Fruit fly (Drosophila melanogaster) whole organism, prepupa: ENCODE measurements around the gene Nhe2.

Source experiments
- Blimp-1 ChIP-seq: fragments of 200-800 bp; sonication (Bioruptor generic); optimal IDR thresholded peaks from 3 replicates; lab custom pipeline; 2017; ENCODE audit warnings: missing biosample characterization, missing genetic modification characterization, mild to moderate bottlenecking, moderate library complexity, missing genetic modification reagents
- CG10631 ChIP-seq: fragments of 200-800 bp; sonication (Bioruptor generic); optimal IDR thresholded peaks from 2 replicates; lab custom pipeline; 2016; ENCODE audit warnings: missing biosample characterization, missing genetic modification characterization
- CG10669 ChIP-seq: fragments of 200-800 bp; sonication (Bioruptor generic); optimal IDR thresholded peaks from 3 replicates; lab custom pipeline; 2018; ENCODE audit warnings: missing biosample characterization, mild to moderate bottlenecking, missing genetic modification characterization, moderate library complexity
- CG11294 ChIP-seq: fragments of 200-800 bp; sonication (Bioruptor generic); IDR thresholded peaks from 2 replicates; pipeline ENCODE4 v1.3.6; 2022; ENCODE audit warnings: missing biosample characterization, missing genetic modification characterization
- CG11762 ChIP-seq: fragments of 200-800 bp; sonication (Bioruptor generic); optimal IDR thresholded peaks from 3 replicates; lab custom pipeline; 2016; ENCODE audit warnings: missing biosample characterization, missing genetic modification characterization; ENCODE audit not compliant: insufficient read depth
- CG11902 ChIP-seq: fragments of 200-800 bp; sonication (Bioruptor generic); optimal IDR thresholded peaks from 3 replicates; lab custom pipeline; 2016; ENCODE audit warnings: missing biosample characterization, missing genetic modification characterization
- CG15336 ChIP-seq: fragments of 200-800 bp; sonication (Bioruptor generic); IDR thresholded peaks from 2 replicates; pipeline ENCODE4 v1.3.6; 2022; ENCODE audit warnings: missing biosample characterization, missing genetic modification characterization
- CG1621 ChIP-seq: fragments of 200-800 bp; sonication (Bioruptor generic); optimal IDR thresholded peaks from 3 replicates; lab custom pipeline; 2018; ENCODE audit warnings: missing biosample characterization, mild to moderate bottlenecking, missing genetic modification characterization
- CG16779 ChIP-seq: fragments of 200-800 bp; sonication (Bioruptor generic); optimal IDR thresholded peaks from 3 replicates; lab custom pipeline; 2017; ENCODE audit warnings: missing biosample characterization, mild to moderate bottlenecking, missing genetic modification characterization
- CG3032 ChIP-seq: fragments of 200-800 bp; optimal IDR thresholded peaks from 2 replicates; lab custom pipeline; 2019; ENCODE audit warnings: missing biosample characterization, mild to moderate bottlenecking, missing genetic modification characterization, moderate library complexity
- CG32006 ChIP-seq: fragments of 200-800 bp; sonication (Bioruptor generic); optimal IDR thresholded peaks from 3 replicates; lab custom pipeline; 2017; ENCODE audit warnings: missing biosample characterization, mild to moderate bottlenecking, missing genetic modification characterization
- CG34406 ChIP-seq: fragments of 200-800 bp; sonication (Bioruptor generic); optimal IDR thresholded peaks from 3 replicates; lab custom pipeline; 2016; ENCODE audit warnings: missing biosample characterization, missing genetic modification characterization
- CG3919 ChIP-seq: fragments of 200-800 bp; sonication (Bioruptor generic); optimal IDR thresholded peaks from 3 replicates; lab custom pipeline; 2016; ENCODE audit warnings: missing biosample characterization, missing genetic modification characterization
- CG6163 ChIP-seq: fragments of 200-800 bp; sonication (Bioruptor generic); IDR thresholded peaks from 3 replicates; pipeline ENCODE4 v1.3.6; 2022; ENCODE audit warnings: missing biosample characterization, missing genetic modification characterization
- CG6276 ChIP-seq: fragments of 200-800 bp; sonication (Bioruptor generic); optimal IDR thresholded peaks from 2 replicates; lab custom pipeline; 2017; ENCODE audit warnings: missing biosample characterization, mild to moderate bottlenecking, missing genetic modification characterization
- CG6792 ChIP-seq: fragments of 200-800 bp; sonication (Bioruptor generic); optimal IDR thresholded peaks from 3 replicates; lab custom pipeline; 2016; ENCODE audit warnings: missing biosample characterization, missing genetic modification characterization
- CG6808 ChIP-seq: fragments of 200-800 bp; sonication (Bioruptor generic); optimal IDR thresholded peaks from 3 replicates; lab custom pipeline; 2017; ENCODE audit warnings: missing biosample characterization, missing genetic modification characterization, mild to moderate bottlenecking, moderate library complexity, missing genetic modification reagents
- CG6854 ChIP-seq: fragments of 200-800 bp; sonication (Bioruptor generic); optimal IDR thresholded peaks from 2 replicates; lab custom pipeline; 2017; ENCODE audit warnings: missing biosample characterization, mild to moderate bottlenecking, missing genetic modification characterization
- CG7368 ChIP-seq: fragments of 200-800 bp; sonication (Bioruptor generic); optimal IDR thresholded peaks from 3 replicates; lab custom pipeline; 2016; ENCODE audit warnings: missing biosample characterization, missing genetic modification characterization
- CG8119 ChIP-seq: fragments of 200-800 bp; sonication (Bioruptor generic); IDR thresholded peaks from 3 replicates; pipeline ENCODE4 v1.3.6; 2022; ENCODE audit warnings: missing biosample characterization, missing genetic modification characterization
- CG8319 ChIP-seq: fragments of 200-800 bp; sonication (Bioruptor generic); optimal IDR thresholded peaks from 3 replicates; lab custom pipeline; 2016; ENCODE audit warnings: missing biosample characterization, missing genetic modification characterization
- CG8632 ChIP-seq: fragments of 200-800 bp; sonication (Bioruptor generic); optimal IDR thresholded peaks from 3 replicates; lab custom pipeline; 2016; ENCODE audit warnings: missing biosample characterization, missing genetic modification characterization
- Eip75B ChIP-seq: fragments of 200-800 bp; sonication (Bioruptor generic); optimal IDR thresholded peaks from 3 replicates; lab custom pipeline; 2016; ENCODE audit warnings: missing biosample characterization, missing genetic modification characterization
- Eip78C ChIP-seq: fragments of 200-800 bp; sonication (Bioruptor generic); peaks from one replicate; lab custom pipeline; 2016; ENCODE audit warnings: missing biosample characterization, missing genetic modification characterization
- Eip93F ChIP-seq: fragments of 200-800 bp; sonication (Bioruptor generic); optimal IDR thresholded peaks from 2 replicates; lab custom pipeline; 2016; ENCODE audit warnings: missing biosample characterization, mild to moderate bottlenecking, missing genetic modification characterization
- Ets96B ChIP-seq: fragments of 200-800 bp; optimal IDR thresholded peaks from 2 replicates; lab custom pipeline; 2019; ENCODE audit warnings: missing biosample characterization, mild to moderate bottlenecking, missing genetic modification characterization, moderate library complexity
- Hr4 ChIP-seq: fragments of 200-800 bp; sonication (Bioruptor generic); optimal IDR thresholded peaks from 3 replicates; lab custom pipeline; 2016; ENCODE audit warnings: missing biosample characterization, missing genetic modification characterization
- Lpt ChIP-seq: fragments of 200-800 bp; sonication (Bioruptor generic); optimal IDR thresholded peaks from 3 replicates; lab custom pipeline; 2016; ENCODE audit warnings: missing biosample characterization, missing genetic modification characterization
- OdsH ChIP-seq: fragments of 200-800 bp; sonication (Bioruptor generic); optimal IDR thresholded peaks from 3 replicates; lab custom pipeline; 2016; ENCODE audit warnings: missing biosample characterization, missing genetic modification characterization
- Smox ChIP-seq: fragments of 200-800 bp; sonication (Bioruptor generic); optimal IDR thresholded peaks from 3 replicates; lab custom pipeline; 2016; ENCODE audit warnings: missing biosample characterization, missing genetic modification characterization
- Sox102F ChIP-seq: fragments of 200-800 bp; sonication (Bioruptor generic); optimal IDR thresholded peaks from 2 replicates; lab custom pipeline; 2016; ENCODE audit warnings: missing biosample characterization, mild to moderate bottlenecking, missing genetic modification characterization
- Sox14 ChIP-seq: fragments of 200-800 bp; sonication (Bioruptor generic); optimal IDR thresholded peaks from 3 replicates; lab custom pipeline; 2016; ENCODE audit warnings: missing biosample characterization, missing genetic modification characterization
- Sox15 ChIP-seq: fragments of 200-800 bp; sonication (Bioruptor generic); optimal IDR thresholded peaks from 3 replicates; lab custom pipeline; 2016; ENCODE audit warnings: missing biosample characterization, missing genetic modification characterization
- achi ChIP-seq: fragments of 200-800 bp; sonication (Bioruptor generic); optimal IDR thresholded peaks from 3 replicates; lab custom pipeline; 2016; ENCODE audit warnings: missing biosample characterization, missing genetic modification characterization
- acj6 ChIP-seq: fragments of 200-800 bp; sonication (Bioruptor generic); optimal IDR thresholded peaks from 3 replicates; lab custom pipeline; 2016; ENCODE audit warnings: missing biosample characterization, missing genetic modification characterization
- cyc ChIP-seq: fragments of 200-800 bp; sonication (Bioruptor generic); optimal IDR thresholded peaks from 3 replicates; lab custom pipeline; 2016; ENCODE audit warnings: missing biosample characterization, missing genetic modification characterization
- dac ChIP-seq: fragments of 200-800 bp; sonication (Bioruptor generic); optimal IDR thresholded peaks from 2 replicates; lab custom pipeline; 2017; ENCODE audit warnings: missing biosample characterization, mild to moderate bottlenecking, missing genetic modification characterization
- dsx ChIP-seq: fragments of 200-800 bp; optimal IDR thresholded peaks from 3 replicates; lab custom pipeline; 2019; ENCODE audit warnings: missing biosample characterization, mild to moderate bottlenecking, missing genetic modification characterization, moderate library complexity; ENCODE audit not compliant: poor library complexity, severe bottlenecking
- eg ChIP-seq: fragments of 200-800 bp; sonication (Bioruptor generic); IDR thresholded peaks from 3 replicates; pipeline ENCODE4 v1.3.6; 2022; ENCODE audit warnings: missing biosample characterization, missing genetic modification characterization
- esn ChIP-seq: fragments of 200-800 bp; sonication (Bioruptor generic); optimal IDR thresholded peaks from 2 replicates; lab custom pipeline; 2016; ENCODE audit warnings: missing biosample characterization, mild to moderate bottlenecking, missing genetic modification characterization, moderate library complexity
- fd59A ChIP-seq: fragments of 200-800 bp; sonication (Bioruptor generic); optimal IDR thresholded peaks from 2 replicates; lab custom pipeline; 2017; ENCODE audit warnings: missing biosample characterization, mild to moderate bottlenecking, missing genetic modification characterization, missing genetic modification reagents
- fd85E ChIP-seq: fragments of 200-800 bp; sonication (Bioruptor generic); optimal IDR thresholded peaks from 3 replicates; lab custom pipeline; 2016; ENCODE audit warnings: missing biosample characterization, missing genetic modification characterization
- fkh ChIP-seq: fragments of 200-800 bp; sonication (Bioruptor generic); optimal IDR thresholded peaks from 3 replicates; lab custom pipeline; 2017; ENCODE audit warnings: missing biosample characterization, mild to moderate bottlenecking, missing genetic modification characterization, moderate library complexity
- net ChIP-seq: fragments of 200-800 bp; sonication (Bioruptor generic); optimal IDR thresholded peaks from 3 replicates; lab custom pipeline; 2016; ENCODE audit warnings: missing biosample characterization, missing genetic modification characterization
- salr ChIP-seq, 2 experiments: fragments of 200-800 bp; sonication (Bioruptor generic); optimal IDR thresholded peaks; 3 replicates each; lab custom pipeline; 2016 to 2018; ENCODE audit warnings: missing biosample characterization in 2 of 2, missing genetic modification characterization in 2 of 2, mild to moderate bottlenecking in 1 of 2
- spab ChIP-seq: fragments of 200-800 bp; sonication (Bioruptor generic); optimal IDR thresholded peaks from 2 replicates; lab custom pipeline; 2017; ENCODE audit warnings: missing biosample characterization, mild to moderate bottlenecking, missing genetic modification characterization, missing genetic modification reagents
- ss ChIP-seq, 2 experiments: fragments of 200-800 bp; sonication (Bioruptor generic); optimal IDR thresholded peaks; 2 replicates in 1 of 2; 3 replicates in 1 of 2; lab custom pipeline; 2017 to 2018; ENCODE audit warnings: mild to moderate bottlenecking in 2 of 2, missing biosample characterization in 2 of 2, missing genetic modification characterization in 2 of 2, moderate library complexity in 1 of 2
- svp ChIP-seq: fragments of 200-800 bp; sonication (Bioruptor generic); peaks from one replicate; lab custom pipeline; 2016; ENCODE audit warnings: missing biosample characterization, missing genetic modification characterization
- topi ChIP-seq: fragments of 200-800 bp; sonication (Bioruptor generic); optimal IDR thresholded peaks from 3 replicates; lab custom pipeline; 2016; ENCODE audit warnings: missing biosample characterization, missing genetic modification characterization
- vri ChIP-seq: fragments of 200-800 bp; sonication (Bioruptor generic); optimal IDR thresholded peaks from 3 replicates; lab custom pipeline; 2016; ENCODE audit warnings: missing biosample characterization, mild to moderate bottlenecking, missing genetic modification characterization

The Nhe2 gene

dm6 chr2L:21107651-21108489 lies 3.5 kb downstream of the Nhe2 start:
- TF ChIP-seq Lpt (GFP tag; lab: Kevin White, UChicago) (peak; percentile 42), Sox14 (GFP tag; lab: Kevin White, UChicago) (no peak), Smox (GFP tag; lab: Kevin White, UChicago) (peak; percentile 45), CG10631 (GFP tag; lab: Kevin White, UChicago) (peak; percentile 35), CG6276 (GFP tag; lab: Kevin White, UChicago) (no peak), cyc (peak; percentile 12), CG11762 (GFP tag; lab: Kevin White, UChicago) (peak; percentile 4), CG6792 (no peak), CG11294 (GFP tag; lab: Robert Waterston, UW) (no peak), vri (no peak), CG3919 (peak; percentile 55), net (no peak), esn (GFP tag; lab: Kevin White, UChicago) (peak; percentile 35), achi (GFP tag; lab: Kevin White, UChicago) (peak; percentile 59), Blimp-1 (GFP tag; lab: Kevin White, UChicago) (no peak), Hr4 (GFP tag; lab: Kevin White, UChicago) (peak; percentile 59), CG15336 (no peak; the same call in 1 of the 2 replicates), spab (GFP tag; lab: Kevin White, UChicago) (no peak), CG32006 (GFP tag; lab: Kevin White, UChicago) (peak; percentile 60), CG8319 (GFP tag; lab: Kevin White, UChicago) (no peak), acj6 (GFP tag; lab: Kevin White, UChicago) (peak; percentile 53), CG10669 (no peak), eg (GFP tag; lab: Robert Waterston, UW) (peak; percentile 47), ss (GFP tag; optimal IDR thresholded peaks at IDR 0.05; lab: Kevin White, UChicago) (no peak), dsx (GFP tag; lab: Kevin White, UChicago) (no peak), OdsH (GFP tag; lab: Kevin White, UChicago) (peak; percentile 42), CG8119 (GFP tag; lab: Robert Waterston, UW) (peak; percentile 58; the same call in 2 of the 3 replicates), CG8632 (GFP tag; lab: Kevin White, UChicago) (no peak), fd59A (GFP tag; lab: Kevin White, UChicago) (no peak), Eip93F (GFP tag; lab: Kevin White, UChicago) (no peak), Sox15 (GFP tag; lab: Kevin White, UChicago) (no peak), salr (GFP tag; optimal IDR thresholded peaks at IDR 0.05; lab: Kevin White, UChicago) (peak in 1 of 2 experiments; percentile 34), Eip78C (GFP tag; lab: Kevin White, UChicago) (peak; percentile 85), fkh (no peak), svp (GFP tag; lab: Kevin White, UChicago) (no peak), CG34406 (GFP tag; lab: Kevin White, UChicago) (peak; percentile 8), dac (GFP tag; lab: Kevin White, UChicago) (no peak), Sox102F (GFP tag; lab: Kevin White, UChicago) (peak; percentile 15), CG6163 (GFP tag; lab: Robert Waterston, UW) (peak; percentile 52; the same call in 1 of the 3 replicates), CG3032 (tag; lab: Kevin White, UChicago) (peak; percentile 24), CG7368 (GFP tag; lab: Kevin White, UChicago) (no peak), CG16779 (tag; lab: Kevin White, UChicago) (no peak), CG11902 (no peak), CG6808 (GFP tag; lab: Kevin White, UChicago) (no peak), Eip75B (GFP tag; lab: Kevin White, UChicago) (peak; percentile 54), fd85E (no peak), Ets96B (tag; lab: Kevin White, UChicago) (peak; percentile 44), topi (GFP tag; lab: Kevin White, UChicago) (no peak), CG1621 (no peak), CG6854 (GFP tag; lab: Kevin White, UChicago) (peak; percentile 24)
